Fruit fly (Drosophila melanogaster) whole organism, embryonic: ENCODE measurements around the gene CG18135.

ENCODE experiments used
- Ada2b ChIP-seq: fragments of 200-800 bp; sonication (Bioruptor generic); IDR thresholded peaks from 2 replicates; pipeline ENCODE4 v1.3.6; 2022; ENCODE audit warnings: missing biosample characterization, missing genetic modification characterization
- Adf1 ChIP-seq: fragments of 200-800 bp; sonication (Bioruptor generic); IDR thresholded peaks from 2 replicates; pipeline ENCODE4 v1.3.6; 2022; ENCODE audit warnings: missing biosample characterization, missing genetic modification characterization
- CG10267 ChIP-seq: fragments of 200-800 bp; sonication (Bioruptor generic); optimal IDR thresholded peaks from 2 replicates; lab custom pipeline; 2018; ENCODE audit warnings: missing biosample characterization, mild to moderate bottlenecking, missing genetic modification characterization, moderate library complexity
- CG10431 ChIP-seq: fragments of 200-800 bp; sonication (Bioruptor generic); optimal IDR thresholded peaks from 3 replicates; lab custom pipeline; 2018; ENCODE audit warnings: missing biosample characterization, mild to moderate bottlenecking, missing genetic modification characterization
- CG12391 ChIP-seq: fragments of 200-800 bp; sonication (Bioruptor generic); optimal IDR thresholded peaks from 3 replicates; lab custom pipeline; 2018; ENCODE audit warnings: missing biosample characterization, mild to moderate bottlenecking, missing genetic modification characterization, moderate library complexity
- CG13296 ChIP-seq: fragments of 200-800 bp; sonication (Bioruptor generic); optimal IDR thresholded peaks from 3 replicates; lab custom pipeline; 2018; ENCODE audit warnings: missing biosample characterization, mild to moderate bottlenecking, missing genetic modification characterization
- CG13424 ChIP-seq: fragments of 200-800 bp; sonication (Bioruptor generic); optimal IDR thresholded peaks from 2 replicates; lab custom pipeline; 2019; ENCODE audit warnings: missing biosample characterization, mild to moderate bottlenecking, missing genetic modification characterization, moderate library complexity
- CG16815 ChIP-seq: fragments of 200-800 bp; sonication (Bioruptor generic); optimal IDR thresholded peaks from 3 replicates; lab custom pipeline; 2017; ENCODE audit warnings: missing biosample characterization, mild to moderate bottlenecking, missing genetic modification characterization
- CG17802 ChIP-seq: fragments of 200-800 bp; sonication (Bioruptor generic); optimal IDR thresholded peaks from 2 replicates; lab custom pipeline; 2018; ENCODE audit warnings: missing biosample characterization, mild to moderate bottlenecking, missing genetic modification characterization, moderate library complexity
- CG2116 ChIP-seq: fragments of 200-800 bp; sonication (Bioruptor generic); optimal IDR thresholded peaks from 3 replicates; lab custom pipeline; 2018; ENCODE audit warnings: missing biosample characterization, mild to moderate bottlenecking, missing genetic modification characterization
- CG2678 ChIP-seq: fragments of 200-800 bp; sonication (Bioruptor generic); optimal IDR thresholded peaks from 3 replicates; lab custom pipeline; 2019; ENCODE audit warnings: missing biosample characterization, mild to moderate bottlenecking, missing genetic modification characterization, moderate library complexity
- CG2712 ChIP-seq: fragments of 200-800 bp; optimal IDR thresholded peaks from 3 replicates; lab custom pipeline; 2019; ENCODE audit warnings: missing biosample characterization, mild to moderate bottlenecking, missing genetic modification characterization, moderate library complexity
- CG3065 ChIP-seq: fragments of 200-800 bp; sonication (Bioruptor generic); optimal IDR thresholded peaks from 2 replicates; lab custom pipeline; 2016; ENCODE audit warnings: missing biosample characterization, missing genetic modification characterization
- CG3163 ChIP-seq: fragments of 200-800 bp; sonication (Bioruptor generic); optimal IDR thresholded peaks from 3 replicates; lab custom pipeline; 2016; ENCODE audit warnings: missing biosample characterization, missing genetic modification characterization
- CG34224 ChIP-seq: fragments of 200-800 bp; sonication (Bioruptor generic); IDR thresholded peaks from 3 replicates; pipeline ENCODE4 v1.3.6; 2022; ENCODE audit warnings: missing biosample characterization, missing genetic modification characterization; ENCODE audit not compliant: partially characterized antibody
- CG3726 ChIP-seq: fragments of 200-800 bp; sonication (Bioruptor generic); IDR thresholded peaks from 3 replicates; pipeline ENCODE4, ENCODE4 v1.3.6; 2022; ENCODE audit warnings: missing biosample characterization, missing genetic modification characterization
- CG3838 ChIP-seq: fragments of 200-800 bp; sonication (Bioruptor generic); optimal IDR thresholded peaks from 3 replicates; lab custom pipeline; 2016; ENCODE audit warnings: missing biosample characterization, missing genetic modification characterization
- CG6254 ChIP-seq: fragments of 200-800 bp; sonication (Bioruptor generic); optimal IDR thresholded peaks from 3 replicates; lab custom pipeline; 2017; ENCODE audit warnings: mild to moderate bottlenecking, missing biosample characterization, missing genetic modification reagents, missing genetic modification characterization
- CG6765 ChIP-seq: fragments of 200-800 bp; sonication (Bioruptor generic); optimal IDR thresholded peaks from 3 replicates; lab custom pipeline; 2017; ENCODE audit warnings: missing biosample characterization, mild to moderate bottlenecking, missing genetic modification characterization
- CG7786 ChIP-seq: fragments of 200-800 bp; sonication (Bioruptor generic); optimal IDR thresholded peaks from 2 replicates; lab custom pipeline; 2016; ENCODE audit warnings: missing biosample characterization, missing genetic modification characterization
- CG7928 ChIP-seq: fragments of 200-800 bp; sonication (Bioruptor generic); optimal IDR thresholded peaks from 2 replicates; lab custom pipeline; 2017; ENCODE audit warnings: missing biosample characterization, mild to moderate bottlenecking, missing genetic modification characterization
- CG7987 ChIP-seq: fragments of 200-800 bp; sonication (Bioruptor generic); optimal IDR thresholded peaks from 2 replicates; lab custom pipeline; 2018; ENCODE audit warnings: missing biosample characterization, mild to moderate bottlenecking, missing genetic modification characterization, moderate library complexity
- CG8359 ChIP-seq: fragments of 200-800 bp; sonication (Bioruptor generic); optimal IDR thresholded peaks from 2 replicates; lab custom pipeline; 2017; ENCODE audit warnings: missing biosample characterization, mild to moderate bottlenecking, missing genetic modification characterization, borderline replicate concordance
- CHES-1-like ChIP-seq: fragments of 200-800 bp; sonication (Bioruptor generic); optimal IDR thresholded peaks from 2 replicates; lab custom pipeline; 2016; ENCODE audit warnings: missing biosample characterization, missing genetic modification characterization
- Camta ChIP-seq: fragments of 200-800 bp; sonication (Bioruptor generic); optimal IDR thresholded peaks from 2 replicates; lab custom pipeline; 2016; ENCODE audit warnings: missing biosample characterization, missing genetic modification characterization
- CkIIα-i1 ChIP-seq: fragments of 200-800 bp; sonication (Bioruptor generic); IDR thresholded peaks from 2 replicates; pipeline ENCODE4 v1.3.6; 2022; ENCODE audit warnings: missing biosample characterization, missing genetic modification characterization
- CrebB ChIP-seq: fragments of 200-800 bp; sonication (Bioruptor generic); optimal IDR thresholded peaks from 3 replicates; lab custom pipeline; 2018; ENCODE audit warnings: missing biosample characterization, mild to moderate bottlenecking, missing genetic modification characterization
- Ets97D ChIP-seq: fragments of 200-800 bp; sonication (Bioruptor generic); optimal IDR thresholded peaks from 3 replicates; lab custom pipeline; 2016; ENCODE audit warnings: missing biosample characterization, missing genetic modification characterization
- H2.0 ChIP-seq: fragments of 200-800 bp; sonication (Bioruptor generic); IDR thresholded peaks from 2 replicates; pipeline ENCODE4 v1.3.6; 2022; ENCODE audit warnings: missing biosample characterization, missing genetic modification characterization
- HmgD ChIP-seq: fragments of 200-800 bp; sonication (Bioruptor generic); optimal IDR thresholded peaks from 3 replicates; lab custom pipeline; 2016; ENCODE audit warnings: missing biosample characterization, missing genetic modification characterization
- Med ChIP-seq: fragments of 200-800 bp; sonication (Bioruptor generic); peaks from one replicate; lab custom pipeline; 2016; ENCODE audit warnings: missing biosample characterization, missing genetic modification characterization, mild to moderate bottlenecking, inconsistent platforms, moderate library complexity
- Mrtf ChIP-seq: fragments of 200-800 bp; sonication (Bioruptor generic); IDR thresholded peaks from 3 replicates; pipeline ENCODE4 v1.3.6; 2022; ENCODE audit warnings: missing biosample characterization, missing genetic modification characterization
- NC2β ChIP-seq: fragments of 200-800 bp; sonication (Bioruptor generic); optimal IDR thresholded peaks from 2 replicates; lab custom pipeline; 2016; ENCODE audit warnings: missing biosample characterization, missing genetic modification characterization
- Poxn ChIP-seq: fragments of 200-800 bp; sonication (Bioruptor generic); IDR thresholded peaks from 2 replicates; pipeline ENCODE4 v1.3.6; 2022; ENCODE audit warnings: missing biosample characterization, missing genetic modification characterization
- TFAM ChIP-seq: fragments of 200-800 bp; sonication (Bioruptor generic); optimal IDR thresholded peaks from 2 replicates; lab custom pipeline; 2017; ENCODE audit warnings: missing biosample characterization, missing genetic modification characterization, inconsistent platforms
- bcd ChIP-seq: fragments of 200-800 bp; sonication (Bioruptor generic); optimal IDR thresholded peaks from 2 replicates; lab custom pipeline; 2017; ENCODE audit warnings: missing biosample characterization, mild to moderate bottlenecking, missing genetic modification characterization
- cato ChIP-seq: fragments of 200-800 bp; sonication (Bioruptor generic); optimal IDR thresholded peaks from 2 replicates; lab custom pipeline; 2016; ENCODE audit warnings: missing biosample characterization, missing genetic modification characterization, borderline replicate concordance
- chinmo ChIP-seq: fragments of 200-800 bp; sonication (Bioruptor generic); IDR thresholded peaks from 4 replicates; pipeline ENCODE4 v1.3.6; 2022; ENCODE audit warnings: missing biosample characterization, missing genetic modification characterization; ENCODE audit not compliant: partially characterized antibody
- ci ChIP-seq: fragments of 200-800 bp; sonication (Bioruptor generic); IDR thresholded peaks from 3 replicates; pipeline ENCODE4 v1.3.6; 2022; ENCODE audit warnings: missing biosample characterization, missing genetic modification characterization
- crc ChIP-seq: fragments of 200-800 bp; sonication (Bioruptor generic); optimal IDR thresholded peaks from 2 replicates; lab custom pipeline; 2016; ENCODE audit warnings: missing biosample characterization, missing genetic modification characterization
- dan ChIP-seq: fragments of 200-800 bp; sonication (Bioruptor generic); IDR thresholded peaks from 2 replicates; pipeline ENCODE4 v1.3.6; 2022; ENCODE audit warnings: missing biosample characterization, missing genetic modification characterization
- danr ChIP-seq: fragments of 200-800 bp; sonication (Bioruptor generic); IDR thresholded peaks from 2 replicates; pipeline ENCODE4 v1.3.6; 2022; ENCODE audit warnings: missing biosample characterization, missing genetic modification characterization
- hkb ChIP-seq, 2 experiments: fragments of 200-800 bp in 1 of 2; fragments of >200 bp in 1 of 2; sonication (Bioruptor generic) in 1 of 2; IDR thresholded peaks in 1 of 2; optimal IDR thresholded peaks in 1 of 2; 2 replicates each; pipeline versions ENCODE4 v1.3.6 to Lab custom; 2017 to 2022; ENCODE audit warnings: missing biosample characterization in 1 of 2, missing genetic modification characterization in 1 of 2
- hth ChIP-seq: fragments of >200 bp; optimal IDR thresholded peaks from 2 replicates; lab custom pipeline; 2017; ENCODE audit warnings: inconsistent platforms
- ken ChIP-seq: fragments of 200-800 bp; sonication (Bioruptor generic); IDR thresholded peaks from 3 replicates; pipeline ENCODE4 v1.3.6; 2022; ENCODE audit warnings: missing biosample characterization, missing genetic modification characterization
- kni ChIP-seq: fragments of 200-800 bp; sonication (Bioruptor generic); optimal IDR thresholded peaks from 3 replicates; lab custom pipeline; 2017; ENCODE audit warnings: mild to moderate bottlenecking, missing biosample characterization, missing genetic modification reagents, missing genetic modification characterization
- lab ChIP-seq: fragments of 200-800 bp; sonication (Bioruptor generic); optimal IDR thresholded peaks from 3 replicates; lab custom pipeline; 2017; ENCODE audit warnings: missing biosample characterization, missing genetic modification characterization, mild to moderate bottlenecking, moderate library complexity, missing genetic modification reagents
- psq ChIP-seq: fragments of 200-800 bp; sonication (Bioruptor generic); optimal IDR thresholded peaks from 2 replicates; lab custom pipeline; 2017; ENCODE audit warnings: missing biosample characterization, missing genetic modification characterization
- sens ChIP-seq: fragments of 200-800 bp; sonication (Bioruptor generic); peaks from one replicate; lab custom pipeline; 2016; ENCODE audit warnings: missing biosample characterization, missing genetic modification characterization
- slou ChIP-seq: fragments of 200-800 bp; sonication (Bioruptor generic); optimal IDR thresholded peaks from 3 replicates; lab custom pipeline; 2016; ENCODE audit warnings: missing biosample characterization, missing genetic modification characterization

Gene CG18135

DNA sequence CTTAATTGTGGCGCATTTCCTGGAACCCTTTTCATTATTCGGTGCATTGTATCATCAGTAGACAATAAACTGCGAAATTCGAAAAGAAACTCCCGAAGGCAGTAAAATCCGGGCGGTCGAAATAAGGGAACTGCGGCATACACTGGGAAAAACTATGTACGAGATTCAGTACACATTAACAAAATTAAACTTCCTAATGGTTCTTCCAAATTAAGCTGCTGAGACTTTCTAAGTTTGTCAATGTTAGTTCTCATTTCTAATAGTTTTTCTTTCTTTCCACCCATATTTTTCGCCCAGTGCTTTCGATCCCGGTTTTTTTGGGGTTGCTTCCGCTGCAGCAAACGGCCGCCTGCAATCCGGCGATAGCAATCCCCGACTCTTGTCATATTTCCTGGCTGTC, 26.7 kb upstream of the CG18135 start (continued):
- TF ChIP-seq CG7786 (GFP tag; lab: Kevin White, UChicago) (peak; percentile 71), CG6765 (GFP tag; lab: Kevin White, UChicago) (no peak), dan (GFP tag; lab: Robert Waterston, UW) (peak; percentile 70), CG13424 (tag; lab: Kevin White, UChicago) (peak; percentile 79), CG17802 (tag; lab: Kevin White, UChicago) (peak; percentile 56), cato (GFP tag; lab: Kevin White, UChicago) (peak; percentile 38), CG3065 (GFP tag; lab: Kevin White, UChicago) (peak; percentile 38), CG3726 (GFP tag; lab: Robert Waterston, UW) (peak; percentile 66; the same call in 1 of the 3 replicates), CG2678 (tag; lab: Kevin White, UChicago) (peak; percentile 83), TFAM (GFP tag; lab: Kevin White, UChicago) (no peak), CG2116 (GFP tag; lab: Kevin White, UChicago) (peak; percentile 24), CG13296 (GFP tag; lab: Kevin White, UChicago) (peak; percentile 66), CkIIα-i1 (GFP tag; lab: Robert Waterston, UW) (no peak), slou (no peak), CG6254 (GFP tag; lab: Kevin White, UChicago) (peak; percentile 83), NC2β (GFP tag; lab: Kevin White, UChicago) (peak; percentile 82), CrebB (peak; percentile 39), CG3163 (peak; percentile 29), H2.0 (GFP tag; lab: Robert Waterston, UW) (peak; percentile 79), Ada2b (GFP tag; lab: Robert Waterston, UW) (no peak), CG7987 (GFP tag; lab: Kevin White, UChicago) (no peak), CG7928 (GFP tag; lab: Kevin White, UChicago) (no peak), CG12391 (tag; lab: Kevin White, UChicago) (peak; percentile 85), crc (GFP tag; lab: Kevin White, UChicago) (peak; percentile 18), CG10431 (GFP tag; lab: Kevin White, UChicago) (peak; percentile 72), chinmo (GFP tag; lab: Robert Waterston, UW) (0 out of 4 replicates have a peak, but pooled peaks have one; percentile 43), danr (0 out of 2 replicates have a peak, but pooled peaks have one; percentile 24), CG2712 (tag; lab: Kevin White, UChicago) (peak; percentile 90), Mrtf (GFP tag; lab: Robert Waterston, UW) (peak; percentile 82), hth (lab: Kevin White, UChicago) (no peak), Adf1 (GFP tag; lab: Robert Waterston, UW) (no peak), Poxn (GFP tag; lab: Robert Waterston, UW) (no peak), psq (peak; percentile 5), CG8359 (peak; percentile 61), Ets97D (GFP tag; lab: Kevin White, UChicago) (no peak), CG34224 (GFP tag; lab: Robert Waterston, UW) (no peak), Med (GFP tag; lab: Kevin White, UChicago) (peak; percentile 97), kni (GFP tag; lab: Kevin White, UChicago) (no peak), HmgD (GFP tag; lab: Kevin White, UChicago) (peak; percentile 29), CHES-1-like (GFP tag; lab: Kevin White, UChicago) (peak; percentile 41), Camta (peak; percentile 65), ken (GFP tag; lab: Robert Waterston, UW) (peak; percentile 68; the same call in 2 of the 3 replicates), lab (GFP tag; lab: Kevin White, UChicago) (peak; percentile 84), hkb (optimal IDR thresholded peaks at IDR 0.05; lab: Kevin White, UChicago) (no peak), hkb (GFP tag; IDR thresholded peaks at IDR 0.05; lab: Robert Waterston, UW) (peak; percentile 83), CG10267 (peak; percentile 41), sens (peak; percentile 98), bcd (GFP tag; lab: Kevin White, UChicago) (peak; percentile 73), CG16815 (GFP tag; lab: Kevin White, UChicago) (peak; percentile 71), CG3838 (GFP tag; lab: Kevin White, UChicago) (peak; percentile 31), ci (peak; percentile 92)
